Worm (Caenorhabditis elegans) whole organism, L1 larva: Measurements from ENCODE around the gene sre-33.

Experiments
- aly-2 ChIP-seq: fragments of 150-350 bp; optimal IDR thresholded peaks from 2 replicates; lab custom pipeline; 2014; ENCODE audit warnings: missing biosample characterization, missing genetic modification characterization
- egl-13 ChIP-seq: sonication (generic microtip); optimal IDR thresholded peaks from 2 replicates; lab custom pipeline; 2016; ENCODE audit warnings: missing genotype, missing genetic modification reagents, missing genetic modification characterization, missing compliant biosample characterization
- elt-2 ChIP-seq: sonication (generic microtip); optimal IDR thresholded peaks from 2 replicates; lab custom pipeline; 2016; ENCODE audit warnings: missing genetic modification characterization, mild to moderate bottlenecking, inconsistent platforms, missing compliant biosample characterization, missing genetic modification reagents
- fkh-10 ChIP-seq: sonication (generic microtip); optimal IDR thresholded peaks from 2 replicates; lab custom pipeline; 2017; ENCODE audit warnings: missing biosample characterization, missing genetic modification reagents, missing genetic modification characterization
- grh-1 ChIP-seq: fragments of 200-800 bp; sonication (Bioruptor generic); IDR thresholded peaks from 2 replicates; pipeline ENCODE4 v1.3.6; 2022; ENCODE audit warnings: missing genetic modification reagents, missing genetic modification characterization, missing compliant biosample characterization
- lin-39 ChIP-seq: fragments of 150-350 bp; optimal IDR thresholded peaks from 2 replicates; lab custom pipeline; 2014; ENCODE audit warnings: missing biosample characterization, missing genetic modification reagents, missing genetic modification characterization
- lsy-2 ChIP-seq, 2 experiments: fragments of 150-350 bp; optimal IDR thresholded peaks; 2 replicates each; lab custom pipeline; 2014; ENCODE audit warnings: missing biosample characterization in 2 of 2, missing genetic modification characterization in 2 of 2
- nhr-19 ChIP-seq: fragments of 200-800 bp; sonication (Bioruptor generic); conservative IDR thresholded peaks from 2 replicates; pipeline ENCODE4 v1.3.6; 2022; ENCODE audit warnings: missing genetic modification characterization, missing compliant biosample characterization
- nhr-237 ChIP-seq: fragments of 150-350 bp; optimal IDR thresholded peaks from 2 replicates; lab custom pipeline; 2014; ENCODE audit warnings: missing biosample characterization, missing genetic modification characterization
- nhr-76 ChIP-seq: sonication (generic microtip); optimal IDR thresholded peaks from 2 replicates; lab custom pipeline; 2017; ENCODE audit warnings: missing biosample characterization, missing genetic modification characterization
- pag-3 ChIP-seq: sonication (generic microtip); optimal IDR thresholded peaks from 2 replicates; lab custom pipeline; 2017; ENCODE audit warnings: missing genetic modification characterization, mild to moderate bottlenecking, missing compliant biosample characterization, antibody characterized with exemption, borderline replicate concordance; ENCODE audit not compliant: insufficient read depth
- tlp-1 ChIP-seq: fragments of 150-350 bp; optimal IDR thresholded peaks from 2 replicates; lab custom pipeline; 2014; ENCODE audit warnings: missing biosample characterization, missing genetic modification characterization
- zip-4 ChIP-seq: fragments of 200-800 bp; sonication (Bioruptor generic); optimal IDR thresholded peaks from 2 replicates; lab custom pipeline; 2018; ENCODE audit warnings: mild to moderate bottlenecking, missing genetic modification characterization, moderate library complexity, missing compliant biosample characterization
- ztf-11 ChIP-seq, 2 experiments: sonication (generic microtip); optimal IDR thresholded peaks; 2 replicates each; lab custom pipeline; 2016 to 2017; ENCODE audit warnings: missing genetic modification characterization in 2 of 2, missing biosample characterization in 1 of 2, missing compliant biosample characterization in 1 of 2

DNA sequence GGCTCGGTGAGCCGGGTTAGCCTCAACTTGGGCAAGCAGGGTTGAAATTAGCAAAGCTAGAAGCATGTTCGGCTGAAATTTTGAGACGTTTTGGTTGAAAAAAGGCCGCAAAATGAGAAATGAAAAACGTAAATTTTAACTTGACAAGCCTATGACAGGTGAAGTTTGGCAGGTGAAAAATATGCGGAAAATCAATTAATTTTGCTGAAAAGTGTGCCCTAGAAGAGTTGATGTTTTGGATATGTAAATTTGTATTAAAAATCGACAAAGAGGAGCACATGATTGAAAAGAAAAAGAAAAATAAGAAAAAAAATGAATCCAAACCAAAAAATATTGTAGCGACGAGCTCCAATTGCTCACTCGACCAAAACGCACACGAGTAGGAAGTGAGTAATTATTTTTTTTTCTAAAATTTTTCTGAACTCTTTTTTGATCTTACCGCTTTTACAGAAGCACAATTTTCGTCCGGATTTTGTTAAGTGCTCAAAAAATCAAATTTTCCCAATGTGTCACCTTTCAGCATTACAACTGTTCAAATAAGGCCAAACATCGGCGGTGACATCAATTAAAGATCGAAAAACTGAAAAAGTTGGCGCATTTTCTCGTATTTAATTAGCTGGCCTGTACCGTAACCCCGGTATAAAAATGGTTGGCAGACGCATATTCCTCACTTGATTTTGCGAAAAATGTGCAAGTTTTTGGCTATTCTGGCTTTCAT lies 18.2 kb downstream of the sre-33 start, which contains the start of the genes F15A4.5 and phat-8:
- TF ChIP-seq lin-39 (tag; lab: Kevin White, UChicago) (no peak), pag-3 (tag; lab: Kevin White, UChicago) (no peak), nhr-19 (GFP tag; lab: Robert Waterston, UW) (no peak), fkh-10 (GFP tag; lab: Kevin White, UChicago) (no peak), nhr-237 (tag; lab: Kevin White, UChicago) (no peak), aly-2 (tag; lab: Kevin White, UChicago) (no peak), tlp-1 (tag; lab: Kevin White, UChicago) (no peak), elt-2 (tag; lab: Kevin White, UChicago) (no peak), grh-1 (GFP tag; lab: Robert Waterston, UW) (no peak), egl-13 (tag; lab: Kevin White, UChicago) (no peak), nhr-76 (tag; lab: Kevin White, UChicago) (no peak), ztf-11 (tag; optimal IDR thresholded peaks at IDR 0.05; lab: Kevin White, UChicago) (no peak), zip-4 (no peak), lsy-2 (tag; optimal IDR thresholded peaks at IDR 0.05; lab: Kevin White, UChicago) (no peak)
